Fruit fly (Drosophila melanogaster) whole organism, embryonic: ENCODE results near the gene CG31445.

Experiments
- Antp ChIP-seq: fragments of 200-800 bp; sonication (Bioruptor generic); optimal IDR thresholded peaks from 3 replicates; lab custom pipeline; 2016; ENCODE audit warnings: missing biosample characterization, missing genetic modification characterization
- Bgb ChIP-seq: fragments of 200-800 bp; sonication (Bioruptor generic); IDR thresholded peaks from 2 replicates; pipeline ENCODE4 v1.3.6; 2022; ENCODE audit warnings: missing biosample characterization, missing genetic modification characterization; ENCODE audit not compliant: partially characterized antibody
- CG10543 ChIP-seq: fragments of 200-800 bp; sonication (Bioruptor generic); optimal IDR thresholded peaks from 3 replicates; lab custom pipeline; 2017; ENCODE audit warnings: missing biosample characterization, mild to moderate bottlenecking, missing genetic modification characterization, moderate library complexity
- CG11504 ChIP-seq: fragments of 200-800 bp; sonication (Bioruptor generic); optimal IDR thresholded peaks from 3 replicates; lab custom pipeline; 2019; ENCODE audit warnings: missing biosample characterization, mild to moderate bottlenecking, missing genetic modification characterization, moderate library complexity
- CG11695 ChIP-seq: fragments of 200-800 bp; sonication (Bioruptor generic); IDR thresholded peaks from 3 replicates; pipeline ENCODE4 v1.3.6; 2022; ENCODE audit warnings: missing biosample characterization, missing genetic modification characterization
- CG15011 ChIP-seq: fragments of 200-800 bp; sonication (Bioruptor generic); optimal IDR thresholded peaks from 3 replicates; lab custom pipeline; 2018; ENCODE audit warnings: missing biosample characterization, mild to moderate bottlenecking, missing genetic modification characterization
- CG15269 ChIP-seq: fragments of 200-800 bp; sonication (Bioruptor generic); optimal IDR thresholded peaks from 2 replicates; lab custom pipeline; 2018; ENCODE audit warnings: missing biosample characterization, mild to moderate bottlenecking, missing genetic modification characterization, moderate library complexity
- CG15514 ChIP-seq: fragments of 200-800 bp; sonication (Bioruptor generic); optimal IDR thresholded peaks from 3 replicates; lab custom pipeline; 2017; ENCODE audit warnings: missing biosample characterization, missing genetic modification characterization, mild to moderate bottlenecking, moderate library complexity, missing genetic modification reagents
- CG17802 ChIP-seq: fragments of 200-800 bp; sonication (Bioruptor generic); optimal IDR thresholded peaks from 2 replicates; lab custom pipeline; 2018; ENCODE audit warnings: missing biosample characterization, mild to moderate bottlenecking, missing genetic modification characterization, moderate library complexity
- CG1832 ChIP-seq: fragments of 200-800 bp; sonication (Bioruptor generic); optimal IDR thresholded peaks from 2 replicates; lab custom pipeline; 2017; ENCODE audit warnings: missing biosample characterization, mild to moderate bottlenecking, missing genetic modification characterization, inconsistent platforms
- CG2202 ChIP-seq: fragments of 200-800 bp; sonication (Bioruptor generic); optimal IDR thresholded peaks from 2 replicates; lab custom pipeline; 2018; ENCODE audit warnings: missing biosample characterization, mild to moderate bottlenecking, missing genetic modification characterization
- CG2712 ChIP-seq: fragments of 200-800 bp; optimal IDR thresholded peaks from 3 replicates; lab custom pipeline; 2019; ENCODE audit warnings: missing biosample characterization, mild to moderate bottlenecking, missing genetic modification characterization, moderate library complexity
- CG31388 ChIP-seq: fragments of 200-800 bp; sonication (Bioruptor generic); optimal IDR thresholded peaks from 2 replicates; lab custom pipeline; 2016; ENCODE audit warnings: missing biosample characterization, missing genetic modification characterization
- CG31441 ChIP-seq: fragments of 200-800 bp; sonication (Bioruptor generic); IDR thresholded peaks from 2 replicates; pipeline ENCODE4 v1.3.6; 2022; ENCODE audit warnings: missing biosample characterization, missing genetic modification characterization
- CG4360 ChIP-seq: fragments of 200-800 bp; sonication (Bioruptor generic); IDR thresholded peaks from 2 replicates; pipeline ENCODE4 v1.3.6; 2022; ENCODE audit warnings: missing biosample characterization, missing genetic modification characterization
- CG5180 ChIP-seq: fragments of 200-800 bp; sonication (Bioruptor generic); optimal IDR thresholded peaks from 3 replicates; lab custom pipeline; 2017; ENCODE audit warnings: missing biosample characterization, missing genetic modification characterization, mild to moderate bottlenecking, moderate library complexity, missing genetic modification reagents
- CG6175 ChIP-seq: fragments of 200-800 bp; sonication (Bioruptor generic); IDR thresholded peaks from 3 replicates; pipeline ENCODE4 v1.3.6; 2022; ENCODE audit warnings: missing biosample characterization, missing genetic modification characterization
- CG7963 ChIP-seq: fragments of 200-800 bp; sonication (Bioruptor generic); IDR thresholded peaks from 3 replicates; pipeline ENCODE4 v1.3.6; 2022; ENCODE audit warnings: missing biosample characterization, missing genetic modification characterization; ENCODE audit not compliant: partially characterized antibody
- CG8290 ChIP-seq, 3 experiments: fragments of 200-800 bp; sonication (Bioruptor generic); optimal IDR thresholded peaks; 2 replicates each; lab custom pipeline; 2016 to 2019; ENCODE audit warnings: missing biosample characterization in 3 of 3, missing genetic modification characterization in 3 of 3, mild to moderate bottlenecking in 2 of 3, moderate library complexity in 1 of 3
- CG9437 ChIP-seq: fragments of 200-800 bp; sonication (Bioruptor generic); optimal IDR thresholded peaks from 2 replicates; lab custom pipeline; 2018; ENCODE audit warnings: missing biosample characterization, mild to moderate bottlenecking, missing genetic modification characterization
- CG9817 ChIP-seq: fragments of 200-800 bp; sonication (Bioruptor generic); optimal IDR thresholded peaks from 2 replicates; lab custom pipeline; 2018; ENCODE audit warnings: missing biosample characterization, mild to moderate bottlenecking, missing genetic modification characterization, moderate library complexity
- CG9932 ChIP-seq: fragments of 200-800 bp; sonication (Bioruptor generic); IDR thresholded peaks from 2 replicates; pipeline ENCODE4 v1.3.6; 2022; ENCODE audit warnings: missing biosample characterization, missing genetic modification characterization
- CoRest ChIP-seq: fragments of 200-800 bp; sonication (Bioruptor generic); optimal IDR thresholded peaks from 3 replicates; lab custom pipeline; 2018; ENCODE audit warnings: missing biosample characterization, mild to moderate bottlenecking, missing genetic modification characterization, moderate library complexity
- CrebB ChIP-seq: fragments of 200-800 bp; sonication (Bioruptor generic); optimal IDR thresholded peaks from 3 replicates; lab custom pipeline; 2018; ENCODE audit warnings: missing biosample characterization, mild to moderate bottlenecking, missing genetic modification characterization
- D19B ChIP-seq: fragments of 200-800 bp; sonication (Bioruptor generic); optimal IDR thresholded peaks from 2 replicates; lab custom pipeline; 2017; ENCODE audit warnings: missing biosample characterization, mild to moderate bottlenecking, missing genetic modification characterization
- Dll ChIP-seq: fragments of 200-800 bp; sonication (Bioruptor generic); IDR thresholded peaks from 4 replicates; pipeline ENCODE4 v1.3.6; 2022; ENCODE audit warnings: missing biosample characterization, missing genetic modification characterization; ENCODE audit not compliant: partially characterized antibody
- Drgx ChIP-seq: fragments of 200-800 bp; sonication (Bioruptor generic); IDR thresholded peaks from 2 replicates; pipeline ENCODE4 v1.3.6; 2022; ENCODE audit warnings: missing biosample characterization, missing genetic modification characterization
- Elba2 ChIP-seq: fragments of 200-800 bp; sonication (Bioruptor generic); optimal IDR thresholded peaks from 3 replicates; lab custom pipeline; 2016; ENCODE audit warnings: missing biosample characterization, missing genetic modification characterization
- Gug ChIP-seq: fragments of 200-800 bp; sonication (Bioruptor generic); IDR thresholded peaks from 4 replicates; pipeline ENCODE4 v1.3.6; 2022; ENCODE audit warnings: missing biosample characterization, missing genetic modification characterization
- Hey ChIP-seq: fragments of 200-800 bp; sonication (Bioruptor generic); optimal IDR thresholded peaks from 3 replicates; lab custom pipeline; 2018; ENCODE audit warnings: missing biosample characterization, mild to moderate bottlenecking, missing genetic modification characterization
- Hr78 ChIP-seq, 2 experiments: fragments of 200-800 bp in 1 of 2; fragments of >200 bp in 1 of 2; sonication (Bioruptor generic) in 1 of 2; optimal IDR thresholded peaks; 2 replicates each; lab custom pipeline; 2017 to 2019; ENCODE audit warnings: missing biosample characterization in 2 of 2, missing genetic modification characterization in 2 of 2, mild to moderate bottlenecking in 1 of 2, moderate library complexity in 1 of 2
- MESR4 ChIP-seq: fragments of 200-800 bp; sonication (Bioruptor generic); optimal IDR thresholded peaks from 2 replicates; lab custom pipeline; 2018; ENCODE audit warnings: missing biosample characterization, mild to moderate bottlenecking, missing genetic modification characterization, moderate library complexity
- PHDP ChIP-seq: fragments of 200-800 bp; sonication (Bioruptor generic); optimal IDR thresholded peaks from 3 replicates; lab custom pipeline; 2018; ENCODE audit warnings: missing biosample characterization, mild to moderate bottlenecking, missing genetic modification characterization, moderate library complexity
- Poxn ChIP-seq: fragments of 200-800 bp; sonication (Bioruptor generic); IDR thresholded peaks from 2 replicates; pipeline ENCODE4 v1.3.6; 2022; ENCODE audit warnings: missing biosample characterization, missing genetic modification characterization
- Scr ChIP-seq: fragments of 200-800 bp; sonication (Bioruptor generic); IDR thresholded peaks from 2 replicates; pipeline ENCODE4 v1.3.6; 2022; ENCODE audit warnings: missing biosample characterization, missing genetic modification characterization; ENCODE audit not compliant: partially characterized antibody
- abd-A ChIP-seq: fragments of 200-800 bp; sonication (Bioruptor generic); optimal IDR thresholded peaks from 3 replicates; lab custom pipeline; 2019; ENCODE audit warnings: missing biosample characterization, mild to moderate bottlenecking, missing genetic modification characterization, moderate library complexity
- al ChIP-seq: fragments of 200-800 bp; sonication (Bioruptor generic); IDR thresholded peaks from 2 replicates; pipeline ENCODE4 v1.3.6; 2022; ENCODE audit warnings: missing biosample characterization, missing genetic modification characterization
- cato ChIP-seq: fragments of 200-800 bp; sonication (Bioruptor generic); optimal IDR thresholded peaks from 2 replicates; lab custom pipeline; 2016; ENCODE audit warnings: missing biosample characterization, missing genetic modification characterization, borderline replicate concordance
- dimm ChIP-seq: fragments of 200-800 bp; sonication (Bioruptor generic); IDR thresholded peaks from 2 replicates; pipeline ENCODE4 v1.3.6; 2022; ENCODE audit warnings: missing biosample characterization, missing genetic modification characterization
- fd64A ChIP-seq: fragments of 200-800 bp; sonication (Bioruptor generic); optimal IDR thresholded peaks from 3 replicates; lab custom pipeline; 2018; ENCODE audit warnings: missing biosample characterization, mild to moderate bottlenecking, missing genetic modification characterization
- grau ChIP-seq: fragments of 200-800 bp; optimal IDR thresholded peaks from 3 replicates; lab custom pipeline; 2019; ENCODE audit warnings: missing biosample characterization, mild to moderate bottlenecking, missing genetic modification characterization, moderate library complexity
- gro ChIP-seq: fragments of 200-800 bp; sonication (Bioruptor generic); optimal IDR thresholded peaks from 2 replicates; lab custom pipeline; 2016; ENCODE audit warnings: missing biosample characterization, missing genetic modification characterization
- hkb ChIP-seq, 2 experiments: fragments of 200-800 bp in 1 of 2; fragments of >200 bp in 1 of 2; sonication (Bioruptor generic) in 1 of 2; IDR thresholded peaks in 1 of 2; optimal IDR thresholded peaks in 1 of 2; 2 replicates each; pipeline versions ENCODE4 v1.3.6 to Lab custom; 2017 to 2022; ENCODE audit warnings: missing biosample characterization in 1 of 2, missing genetic modification characterization in 1 of 2
- jing ChIP-seq: fragments of 200-800 bp; sonication (Bioruptor generic); optimal IDR thresholded peaks from 2 replicates; lab custom pipeline; 2018; ENCODE audit warnings: missing biosample characterization, mild to moderate bottlenecking, missing genetic modification characterization
- luna ChIP-seq: fragments of 200-800 bp; sonication (Bioruptor generic); optimal IDR thresholded peaks from 2 replicates; lab custom pipeline; 2016; ENCODE audit warnings: missing biosample characterization, missing genetic modification characterization
- odd ChIP-seq: fragments of 200-800 bp; sonication (Bioruptor generic); optimal IDR thresholded peaks from 2 replicates; lab custom pipeline; 2017; ENCODE audit warnings: missing biosample characterization, mild to moderate bottlenecking, missing genetic modification characterization
- onecut ChIP-seq: fragments of 200-800 bp; sonication (Bioruptor generic); IDR thresholded peaks from 2 replicates; pipeline ENCODE4 v1.3.6; 2022; ENCODE audit warnings: missing biosample characterization, missing genetic modification characterization
- p53 ChIP-seq: fragments of 200-800 bp; sonication (Bioruptor generic); optimal IDR thresholded peaks from 2 replicates; lab custom pipeline; 2016; ENCODE audit warnings: missing biosample characterization, missing genetic modification characterization
- repo ChIP-seq: fragments of 200-800 bp; sonication (Bioruptor generic); optimal IDR thresholded peaks from 2 replicates; lab custom pipeline; 2016; ENCODE audit warnings: missing biosample characterization, missing genetic modification characterization
- slou ChIP-seq: fragments of 200-800 bp; sonication (Bioruptor generic); optimal IDR thresholded peaks from 3 replicates; lab custom pipeline; 2016; ENCODE audit warnings: missing biosample characterization, missing genetic modification characterization

Gene CG31445

DNA sequence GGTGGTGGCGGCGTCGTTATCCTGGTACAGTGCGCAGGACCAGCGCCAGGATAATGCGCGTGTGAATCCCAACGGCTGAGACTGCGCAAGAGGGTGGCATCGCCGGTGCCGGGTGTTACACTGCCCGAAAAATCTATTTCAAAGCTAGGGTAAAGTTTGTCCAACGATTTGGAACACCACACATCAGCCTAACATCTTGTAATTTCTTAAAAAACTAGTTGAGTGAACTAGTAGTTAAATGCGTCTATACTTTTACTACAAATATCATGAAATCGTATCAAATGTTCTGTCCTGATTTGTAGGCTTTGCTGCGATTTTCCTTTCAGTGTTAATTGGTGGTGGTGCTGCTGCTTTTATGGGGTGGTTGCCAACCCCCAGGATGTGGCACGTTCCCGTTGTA lies 20.4 kb upstream of the CG31445 start (continued):
- TF ChIP-seq dimm (GFP tag; lab: Robert Waterston, UW) (no peak), abd-A (tag; lab: Kevin White, UChicago) (no peak), odd (GFP tag; lab: Kevin White, UChicago) (no peak), p53 (GFP tag; lab: Kevin White, UChicago) (no peak), onecut (GFP tag; lab: Robert Waterston, UW) (0 out of 2 replicates have a peak, but pooled peaks have one; percentile 9), Drgx (GFP tag; lab: Robert Waterston, UW) (no peak), Bgb (GFP tag; lab: Robert Waterston, UW) (no peak), repo (GFP tag; lab: Kevin White, UChicago) (no peak), Hr78 (GFP tag; optimal IDR thresholded peaks at IDR 0.05; lab: Kevin White, UChicago) (no peak), cato (no peak), Poxn (GFP tag; lab: Robert Waterston, UW) (no peak), Hey (tag; lab: Kevin White, UChicago) (no peak), CG7963 (GFP tag; lab: Robert Waterston, UW) (no peak), CG10543 (GFP tag; lab: Kevin White, UChicago) (no peak), Gug (GFP tag; lab: Robert Waterston, UW) (no peak), Scr (GFP tag; lab: Robert Waterston, UW) (no peak), fd64A (GFP tag; lab: Kevin White, UChicago) (no peak), grau (peak; percentile 53), CG5180 (GFP tag; lab: Kevin White, UChicago) (no peak), slou (GFP tag; lab: Kevin White, UChicago) (no peak), Elba2 (GFP tag; lab: Kevin White, UChicago) (no peak), CG9817 (no peak), CG15011 (GFP tag; lab: Kevin White, UChicago) (no peak), jing (GFP tag; lab: Kevin White, UChicago) (no peak), PHDP (tag; lab: Kevin White, UChicago) (peak; percentile 31), al (GFP tag; lab: Robert Waterston, UW) (no peak), CG4360 (GFP tag; lab: Robert Waterston, UW) (no peak), hkb (optimal IDR thresholded peaks at IDR 0.05; lab: Kevin White, UChicago) (no peak), hkb (GFP tag; IDR thresholded peaks at IDR 0.05; lab: Robert Waterston, UW) (no peak), CG2712 (peak; percentile 74), CG17802 (tag; lab: Kevin White, UChicago) (peak; percentile 3), D19B (GFP tag; lab: Kevin White, UChicago) (no peak), CG2202 (peak; percentile 45), MESR4 (GFP tag; lab: Kevin White, UChicago) (no peak), Dll (GFP tag; lab: Robert Waterston, UW) (no peak), CG9932 (GFP tag; lab: Robert Waterston, UW) (no peak), CG9437 (GFP tag; lab: Kevin White, UChicago) (no peak), gro (no peak), CG11695 (GFP tag; lab: Robert Waterston, UW) (0 out of 3 replicates have a peak, but pooled peaks have one; percentile 21), CG11504 (tag; lab: Kevin White, UChicago) (peak; percentile 44), CG8290 (GFP tag; optimal IDR thresholded peaks at IDR 0.05; lab: Kevin White, UChicago) (peak; percentile 9), CG8290 (tag; optimal IDR thresholded peaks at IDR 0.05; lab: Kevin White, UChicago) (no peak), CG31441 (peak; percentile 63), CG15514 (GFP tag; lab: Kevin White, UChicago) (no peak), Antp (peak; percentile 21), CG1832 (GFP tag; lab: Kevin White, UChicago) (no peak), CrebB (tag; lab: Kevin White, UChicago) (no peak), CG15269 (no peak), CG31388 (GFP tag; lab: Kevin White, UChicago) (no peak), CoRest (peak; percentile 56), luna (GFP tag; lab: Kevin White, UChicago) (no peak), CG6175 (GFP tag; lab: Robert Waterston, UW) (no peak)
